Worm (Caenorhabditis elegans) whole organism, late embryonic: ENCODE results near the gene ZK1010.4.
A peak's percentile ranks its signal among the peaks of the same experiment; 100 is the strongest.

Experiments used
- C38D4.7 ChIP-seq: fragments of 200-800 bp; sonication (Bioruptor generic); optimal IDR thresholded peaks from 2 replicates; lab custom pipeline; 2018; ENCODE audit warnings: mild to moderate bottlenecking, missing genetic modification characterization, moderate library complexity, missing compliant biosample characterization
- F13H6.1 ChIP-seq: sonication (generic microtip); optimal IDR thresholded peaks from 2 replicates; lab custom pipeline; 2016; ENCODE audit warnings: missing genetic modification characterization, missing compliant biosample characterization
- K02D7.2 ChIP-seq: sonication (generic microtip); optimal IDR thresholded peaks from 2 replicates; lab custom pipeline; 2017; ENCODE audit warnings: mild to moderate bottlenecking, missing genetic modification characterization, missing compliant biosample characterization
- Y22D7AL.16 ChIP-seq: sonication (generic microtip); optimal IDR thresholded peaks from 2 replicates; lab custom pipeline; 2016; ENCODE audit warnings: missing genetic modification characterization, missing compliant biosample characterization
- ahr-1 ChIP-seq: sonication (generic microtip); optimal IDR thresholded peaks from 2 replicates; lab custom pipeline; 2016; ENCODE audit warnings: missing genetic modification characterization, missing compliant biosample characterization
- ceh-14 ChIP-seq: sonication (generic microtip); optimal IDR thresholded peaks from 2 replicates; lab custom pipeline; 2016; ENCODE audit warnings: missing genotype, missing genetic modification characterization, missing compliant biosample characterization
- ceh-18 ChIP-seq: sonication (generic microtip); optimal IDR thresholded peaks from 2 replicates; lab custom pipeline; 2016; ENCODE audit warnings: missing genetic modification characterization, missing compliant biosample characterization
- ceh-22 ChIP-seq: sonication (generic microtip); optimal IDR thresholded peaks from 2 replicates; lab custom pipeline; 2017; ENCODE audit warnings: missing biosample characterization, missing genetic modification characterization
- ceh-30 ChIP-seq: fragments of 150-350 bp; optimal IDR thresholded peaks from 2 replicates; lab custom pipeline; 2014; ENCODE audit warnings: missing biosample characterization, missing genetic modification characterization
- ceh-45 ChIP-seq: fragments of 200-800 bp; sonication (Bioruptor generic); IDR thresholded peaks from 2 replicates; pipeline ENCODE4 v1.3.6; 2022; ENCODE audit warnings: missing genetic modification reagents, missing genetic modification characterization, missing compliant biosample characterization
- ceh-6 ChIP-seq: fragments of 200-800 bp; sonication (Bioruptor generic); optimal IDR thresholded peaks from 2 replicates; lab custom pipeline; 2018; ENCODE audit warnings: mild to moderate bottlenecking, missing genetic modification characterization, missing compliant biosample characterization
- che-1 ChIP-seq: sonication (generic microtip); optimal IDR thresholded peaks from 2 replicates; lab custom pipeline; 2016; ENCODE audit warnings: mild to moderate bottlenecking, missing genetic modification characterization, missing compliant biosample characterization
- elt-2 ChIP-seq: sonication (generic microtip); optimal IDR thresholded peaks from 2 replicates; lab custom pipeline; 2016; ENCODE audit warnings: missing genetic modification reagents, missing genetic modification characterization, missing compliant biosample characterization
- eyg-1 ChIP-seq: sonication (generic microtip); optimal IDR thresholded peaks from 2 replicates; lab custom pipeline; 2016; ENCODE audit warnings: missing genotype, missing genetic modification characterization, missing compliant biosample characterization
- fkh-10 ChIP-seq: fragments of 150-350 bp; optimal IDR thresholded peaks from 2 replicates; lab custom pipeline; 2014; ENCODE audit warnings: missing biosample characterization, missing genetic modification reagents, missing genetic modification characterization
- hlh-15 ChIP-seq: sonication (generic microtip); optimal IDR thresholded peaks from 2 replicates; lab custom pipeline; 2016; ENCODE audit warnings: missing genetic modification characterization, missing compliant biosample characterization
- hlh-30 ChIP-seq: sonication (generic microtip); optimal IDR thresholded peaks from 2 replicates; lab custom pipeline; 2017; ENCODE audit warnings: antibody characterized with exemption, missing genetic modification characterization, missing compliant biosample characterization; ENCODE audit not compliant: insufficient read depth
- hlh-6 ChIP-seq: sonication (generic microtip); optimal IDR thresholded peaks from 2 replicates; lab custom pipeline; 2016; ENCODE audit warnings: missing genotype, missing genetic modification characterization, missing compliant biosample characterization
- madf-2 ChIP-seq: sonication (generic microtip); optimal IDR thresholded peaks from 2 replicates; lab custom pipeline; 2017; ENCODE audit warnings: missing genetic modification characterization, missing compliant biosample characterization
- nhr-232 ChIP-seq: sonication (generic microtip); optimal IDR thresholded peaks from 2 replicates; lab custom pipeline; 2016; ENCODE audit warnings: missing genetic modification characterization, missing compliant biosample characterization
- npax-4 ChIP-seq: sonication (generic microtip); optimal IDR thresholded peaks from 2 replicates; lab custom pipeline; 2016; ENCODE audit warnings: missing genetic modification characterization, missing compliant biosample characterization
- odd-2 ChIP-seq: sonication (generic microtip); optimal IDR thresholded peaks from 2 replicates; lab custom pipeline; 2017; ENCODE audit warnings: antibody characterized with exemption, mild to moderate bottlenecking, missing genetic modification characterization, missing compliant biosample characterization
- pha-2 ChIP-seq: sonication (generic microtip); optimal IDR thresholded peaks from 2 replicates; lab custom pipeline; 2017; ENCODE audit warnings: mild to moderate bottlenecking, missing genetic modification characterization, missing compliant biosample characterization
- pqm-1 ChIP-seq: sonication (generic microtip); optimal IDR thresholded peaks from 2 replicates; lab custom pipeline; 2016; ENCODE audit warnings: missing genetic modification characterization, missing compliant biosample characterization
- pros-1 ChIP-seq: fragments of 150-350 bp; optimal IDR thresholded peaks from 2 replicates; lab custom pipeline; 2014; ENCODE audit warnings: missing biosample characterization, missing genetic modification reagents, missing genetic modification characterization
- ref-2 ChIP-seq: sonication (generic microtip); optimal IDR thresholded peaks from 2 replicates; lab custom pipeline; 2016; ENCODE audit warnings: missing genetic modification characterization, missing compliant biosample characterization
- sdc-2 ChIP-seq: sonication (generic microtip); optimal IDR thresholded peaks from 2 replicates; lab custom pipeline; 2016; ENCODE audit warnings: missing genotype, missing genetic modification characterization, missing compliant biosample characterization
- tbx-7 ChIP-seq: sonication (generic microtip); optimal IDR thresholded peaks from 2 replicates; lab custom pipeline; 2016; ENCODE audit warnings: missing genotype, missing genetic modification characterization, missing compliant biosample characterization
- ttx-3 ChIP-seq: sonication (generic microtip); optimal IDR thresholded peaks from 2 replicates; lab custom pipeline; 2016; ENCODE audit warnings: missing genetic modification reagents, missing genetic modification characterization, missing compliant biosample characterization
- unc-3 ChIP-seq, 2 experiments: fragments of 200-800 bp in 1 of 2; sonication (Bioruptor generic) in 1 of 2; sonication (generic microtip) in 1 of 2; conservative IDR thresholded peaks in 1 of 2; optimal IDR thresholded peaks in 1 of 2; 2 replicates each; pipeline versions ENCODE4 v1.3.6 to Lab custom; 2016 to 2022; ENCODE audit warnings: missing compliant biosample characterization in 2 of 2, missing genetic modification characterization in 2 of 2, missing genetic modification reagents in 1 of 2
- unc-86 ChIP-seq: sonication (generic microtip); optimal IDR thresholded peaks from 2 replicates; lab custom pipeline; 2016; ENCODE audit warnings: missing genetic modification characterization, missing compliant biosample characterization

ZK1010.4 gene

DNA sequence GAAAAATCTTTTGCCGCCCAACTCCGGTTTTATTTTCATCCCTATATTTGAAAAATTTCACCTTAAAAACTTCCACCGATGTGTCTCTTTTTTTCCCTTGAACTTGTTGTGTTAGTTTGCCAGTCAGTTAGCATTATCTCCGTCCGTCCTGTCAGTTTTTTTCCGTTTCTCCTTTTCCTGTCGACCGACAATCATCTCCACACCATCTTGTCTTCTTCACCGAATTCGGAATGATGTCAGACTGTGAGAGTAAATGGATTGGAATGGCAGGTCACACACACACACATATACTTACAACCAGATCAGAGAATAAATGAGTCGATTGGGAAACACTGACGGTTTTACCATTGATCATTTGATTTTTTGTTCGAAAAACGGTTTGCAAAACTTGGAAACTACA, 31.1 kb downstream of the ZK1010.4 start:
- TF ChIP-seq unc-3 (GFP tag; conservative IDR thresholded peaks at IDR 0.05; lab: Robert Waterston, UW) (no peak), unc-3 (tag; optimal IDR thresholded peaks at IDR 0.05; lab: Kevin White, UChicago) (no peak), pha-2 (tag; lab: Kevin White, UChicago) (no peak), ceh-45 (GFP tag; lab: Robert Waterston, UW) (no peak)

DNA sequence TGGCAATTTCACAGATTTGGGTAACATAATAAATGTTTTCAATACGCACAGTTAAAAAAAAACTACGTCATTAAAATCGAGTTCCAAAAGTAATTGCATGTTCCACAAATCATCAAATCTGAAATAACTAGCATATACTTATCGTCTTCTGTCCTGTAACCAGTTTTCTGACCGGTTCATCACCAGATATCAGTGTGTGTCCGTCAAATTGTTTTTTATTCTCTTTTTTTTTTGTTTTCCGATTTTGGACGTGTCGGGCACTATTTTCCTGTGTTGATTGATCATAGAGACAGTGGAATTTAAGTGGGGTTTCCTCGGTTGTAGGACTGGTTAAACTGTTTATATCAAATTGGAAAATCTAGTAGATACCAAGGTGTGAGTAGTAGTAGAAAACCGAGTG, 33.0 kb downstream of the ZK1010.4 start:
- no peak for TF ChIP-seq odd-2 (tag; lab: Kevin White, UChicago)
- TF ChIP-seq madf-2 (tag; lab: Kevin White, UChicago), result no peak
- TF ChIP-seq hlh-15 (tag; lab: Kevin White, UChicago), result no peak

DNA sequence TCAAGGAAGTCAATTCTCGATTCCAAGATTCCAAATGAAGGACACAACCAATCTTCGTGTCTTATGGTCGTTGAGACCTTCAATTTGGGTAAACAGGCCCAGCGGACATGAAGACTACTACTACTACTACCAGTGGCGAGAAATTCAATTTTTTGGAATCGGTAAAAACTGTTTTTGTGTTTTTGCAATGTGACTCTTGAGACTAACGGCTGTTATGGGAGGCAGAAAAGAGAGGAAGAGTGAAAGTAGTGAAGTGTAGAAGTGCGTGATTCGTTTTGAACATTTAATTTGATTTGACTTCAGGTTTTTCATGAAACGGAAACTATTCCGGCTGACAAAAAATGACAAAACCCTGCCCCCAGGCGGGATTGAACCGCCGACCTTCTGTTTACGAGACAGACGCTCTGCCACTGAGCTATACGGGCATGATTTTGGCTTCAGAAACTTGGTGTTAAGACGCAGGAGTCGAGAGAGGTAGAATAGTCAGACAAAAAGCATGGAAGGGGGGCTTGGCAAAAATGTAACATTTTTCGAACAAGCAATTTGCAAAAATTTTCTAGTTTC, 35.0 kb downstream of the ZK1010.4 start:
- TF ChIP-seq npax-4 (tag; lab: Kevin White, UChicago) (no peak), hlh-6 (peak; percentile 29), ceh-30 (tag; lab: Kevin White, UChicago) (no peak), F13H6.1 (no peak), ceh-18 (tag; lab: Kevin White, UChicago) (peak; percentile 27)

DNA sequence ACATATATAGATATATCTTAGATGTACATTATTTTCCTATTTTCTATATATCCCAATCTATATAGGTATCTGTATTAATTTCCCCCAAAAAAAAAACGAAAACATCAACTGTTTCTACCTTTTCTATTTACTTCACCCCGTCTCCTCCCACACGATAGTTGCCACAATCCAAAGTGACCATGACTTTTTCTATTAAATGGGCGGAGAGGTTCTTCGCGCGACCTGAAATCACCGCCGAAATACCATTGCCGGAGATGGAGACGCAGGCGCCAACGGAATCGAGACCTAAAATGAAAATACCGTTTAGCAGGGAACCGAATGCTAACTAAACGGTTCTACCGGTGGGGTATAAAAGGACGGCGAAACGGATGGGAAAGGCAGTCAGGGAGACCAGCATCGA, 37.7 kb downstream of the ZK1010.4 start, which contains the start of gene col-98:
col-98 (plus strand) TSS at position 390 of the 400 bp plus-strand sequence.
- TF ChIP-seq unc-3 (GFP tag; conservative IDR thresholded peaks at IDR 0.05; lab: Robert Waterston, UW) (no peak), unc-3 (tag; optimal IDR thresholded peaks at IDR 0.05; lab: Kevin White, UChicago) (no peak)

ce11 chrIII:13019547-13020098, 38.8 kb downstream of the ZK1010.4 start:
- peak; percentile 8 for TF ChIP-seq hlh-6
- peak; percentile 36 for TF ChIP-seq sdc-2 (tag; lab: Kevin White, UChicago)
- no peak for TF ChIP-seq C38D4.7 (GFP tag; lab: Kevin White, UChicago)

- TF ChIP-seq unc-86 (tag; lab: Kevin White, UChicago) (no peak), Y22D7AL.16 (tag; lab: Kevin White, UChicago) (no peak), ref-2 (tag; lab: Kevin White, UChicago) (no peak), ahr-1 (no peak), ceh-18 (tag; lab: Kevin White, UChicago) (no peak), pqm-1 (tag; lab: Kevin White, UChicago) (no peak), eyg-1 (no peak), nhr-232 (tag; lab: Kevin White, UChicago) (no peak), unc-3 (GFP tag; conservative IDR thresholded peaks at IDR 0.05; lab: Robert Waterston, UW) (no peak), unc-3 (tag; optimal IDR thresholded peaks at IDR 0.05; lab: Kevin White, UChicago) (no peak), che-1 (tag; lab: Kevin White, UChicago) (no peak), hlh-30 (no peak), ceh-14 (tag; lab: Kevin White, UChicago) (no peak), elt-2 (tag; lab: Kevin White, UChicago) (no peak), ceh-30 (tag; lab: Kevin White, UChicago) (no peak), fkh-10 (GFP tag; lab: Kevin White, UChicago) (no peak), K02D7.2 (tag; lab: Kevin White, UChicago) (no peak), ceh-22 (tag; lab: Kevin White, UChicago) (no peak), pros-1 (tag; lab: Kevin White, UChicago) (no peak)
- TF ChIP-seq, all 69 proteins: peak for 0
Measured at ce11 chrIII:13020741-13021140, 39.9 kb downstream of the ZK1010.4 start, which contains the start of gene cyp-13A11. Gene cyp-13A11, plus strand, starts transcription at chrIII:13021006.

DNA sequence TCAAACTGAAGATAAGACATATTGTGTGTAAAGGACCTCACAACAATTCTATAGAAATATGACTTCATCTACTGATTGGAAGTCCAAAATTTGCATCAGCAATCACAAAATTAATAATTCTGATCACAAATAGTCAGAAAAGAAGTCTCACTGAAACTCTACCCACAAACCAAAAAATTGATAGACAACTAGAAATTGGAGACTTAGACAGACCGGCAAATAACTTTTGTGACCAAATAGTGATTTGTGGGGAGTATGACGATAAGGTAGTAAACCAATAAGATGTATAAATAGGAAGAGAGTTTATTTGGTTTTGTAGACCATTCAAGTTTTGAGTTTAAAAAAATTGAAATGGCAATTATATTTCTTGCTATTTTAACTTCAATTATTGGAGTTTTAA, 43.4 kb downstream of the ZK1010.4 start, which contains the start of gene cyp-13A12:
cyp-13A12 (plus strand) TSS at position 267 of the 400 bp plus-strand sequence.
- no peak for TF ChIP-seq ttx-3 (tag; lab: Kevin White, UChicago)
- no peak for TF ChIP-seq ceh-6
- no peak for TF ChIP-seq tbx-7 (tag; lab: Kevin White, UChicago)
- no peak for TF ChIP-seq hlh-15 (tag; lab: Kevin White, UChicago)
- TF ChIP-seq, all 69 proteins: peak for 0
